Fruit fly (Drosophila melanogaster) whole organism, embryonic: ENCODE data around the gene CG15528.
A peak's percentile ranks its signal among the peaks of the same experiment; 100 is the strongest.

Source experiments
- Aef1 ChIP-seq: fragments of 200-800 bp; sonication (Bioruptor generic); IDR thresholded peaks from 3 replicates; pipeline ENCODE4 v1.3.6; 2022; ENCODE audit warnings: missing biosample characterization, missing genetic modification characterization
- B-H2 ChIP-seq: fragments of 200-800 bp; sonication (Bioruptor generic); optimal IDR thresholded peaks from 2 replicates; lab custom pipeline; 2018; ENCODE audit warnings: missing biosample characterization, mild to moderate bottlenecking, missing genetic modification characterization
- C15 ChIP-seq: fragments of 200-800 bp; sonication (Bioruptor generic); IDR thresholded peaks from 3 replicates; pipeline ENCODE4 v1.3.6; 2022; ENCODE audit warnings: missing biosample characterization, missing genetic modification characterization
- CG10209 ChIP-seq: fragments of 200-800 bp; sonication (Bioruptor generic); optimal IDR thresholded peaks from 3 replicates; lab custom pipeline; 2017; ENCODE audit warnings: missing biosample characterization, mild to moderate bottlenecking, missing genetic modification characterization, missing genetic modification reagents
- CG10366 ChIP-seq: fragments of 200-800 bp; sonication (Bioruptor generic); IDR thresholded peaks from 2 replicates; pipeline ENCODE4 v1.3.6; 2022; ENCODE audit warnings: missing biosample characterization, missing genetic modification characterization
- CG11456 ChIP-seq: fragments of 200-800 bp; sonication (Bioruptor generic); IDR thresholded peaks from 3 replicates; pipeline ENCODE4 v1.3.6; 2022; ENCODE audit warnings: missing biosample characterization, missing genetic modification characterization
- CG12104 ChIP-seq: fragments of 200-800 bp; sonication (Bioruptor generic); optimal IDR thresholded peaks from 3 replicates; lab custom pipeline; 2016; ENCODE audit warnings: missing biosample characterization, missing genetic modification characterization
- CG1647 ChIP-seq: fragments of 200-800 bp; sonication (Bioruptor generic); optimal IDR thresholded peaks from 3 replicates; lab custom pipeline; 2016; ENCODE audit warnings: missing biosample characterization, missing genetic modification characterization
- CG16813 ChIP-seq: fragments of 200-800 bp; sonication (Bioruptor generic); IDR thresholded peaks from 3 replicates; pipeline ENCODE4 v1.3.6; 2022; ENCODE audit warnings: missing biosample characterization, missing genetic modification characterization; ENCODE audit not compliant: partially characterized antibody
- CG2120 ChIP-seq: fragments of 200-800 bp; sonication (Bioruptor generic); optimal IDR thresholded peaks from 3 replicates; lab custom pipeline; 2016; ENCODE audit warnings: missing biosample characterization, missing genetic modification characterization
- CG31365 ChIP-seq: fragments of 200-800 bp; sonication (Bioruptor generic); optimal IDR thresholded peaks from 2 replicates; lab custom pipeline; 2018; ENCODE audit warnings: missing biosample characterization, mild to moderate bottlenecking, missing genetic modification characterization
- CG3407 ChIP-seq: fragments of 200-800 bp; sonication (Bioruptor generic); optimal IDR thresholded peaks from 2 replicates; lab custom pipeline; 2018; ENCODE audit warnings: missing biosample characterization, mild to moderate bottlenecking, missing genetic modification characterization
- CG43689 ChIP-seq: fragments of 200-800 bp; sonication (Bioruptor generic); IDR thresholded peaks from 2 replicates; pipeline ENCODE4 v1.3.6; 2022; ENCODE audit warnings: missing biosample characterization, missing genetic modification characterization
- CG4820 ChIP-seq: fragments of 200-800 bp; sonication (Bioruptor generic); optimal IDR thresholded peaks from 3 replicates; lab custom pipeline; 2016; ENCODE audit warnings: missing biosample characterization, missing genetic modification characterization
- CG6254 ChIP-seq: fragments of 200-800 bp; sonication (Bioruptor generic); optimal IDR thresholded peaks from 3 replicates; lab custom pipeline; 2017; ENCODE audit warnings: mild to moderate bottlenecking, missing biosample characterization, missing genetic modification reagents, missing genetic modification characterization
- CG6854 ChIP-seq: fragments of 200-800 bp; sonication (Bioruptor generic); optimal IDR thresholded peaks from 3 replicates; lab custom pipeline; 2017; ENCODE audit warnings: missing biosample characterization, mild to moderate bottlenecking, missing genetic modification characterization
- CG9932 ChIP-seq: fragments of 200-800 bp; sonication (Bioruptor generic); IDR thresholded peaks from 2 replicates; pipeline ENCODE4 v1.3.6; 2022; ENCODE audit warnings: missing biosample characterization, missing genetic modification characterization
- Camta ChIP-seq: fragments of 200-800 bp; sonication (Bioruptor generic); optimal IDR thresholded peaks from 2 replicates; lab custom pipeline; 2016; ENCODE audit warnings: missing biosample characterization, missing genetic modification characterization
- D19A ChIP-seq: fragments of 200-800 bp; optimal IDR thresholded peaks from 3 replicates; lab custom pipeline; 2019; ENCODE audit warnings: missing biosample characterization, mild to moderate bottlenecking, missing genetic modification characterization, moderate library complexity
- D19B ChIP-seq: fragments of 200-800 bp; sonication (Bioruptor generic); optimal IDR thresholded peaks from 2 replicates; lab custom pipeline; 2017; ENCODE audit warnings: missing biosample characterization, mild to moderate bottlenecking, missing genetic modification characterization
- Dip2 ChIP-seq: fragments of 200-800 bp; sonication (Bioruptor generic); IDR thresholded peaks from 2 replicates; pipeline ENCODE4 v1.3.6; 2022; ENCODE audit warnings: missing biosample characterization, missing genetic modification characterization
- Dref ChIP-seq: fragments of 200-800 bp; sonication (Bioruptor generic); IDR thresholded peaks from 2 replicates; pipeline ENCODE4 v1.3.6; 2022; ENCODE audit warnings: missing biosample characterization, missing genetic modification characterization
- H15 ChIP-seq: fragments of 200-800 bp; sonication (Bioruptor generic); IDR thresholded peaks from 3 replicates; pipeline ENCODE4 v1.3.6; 2022; ENCODE audit warnings: missing biosample characterization, missing genetic modification characterization
- HHEX ChIP-seq: fragments of 200-800 bp; sonication (Bioruptor generic); optimal IDR thresholded peaks from 3 replicates; lab custom pipeline; 2017; ENCODE audit warnings: missing biosample characterization, mild to moderate bottlenecking, missing genetic modification characterization, missing genetic modification reagents
- HLH54F ChIP-seq: fragments of 200-800 bp; sonication (Bioruptor generic); optimal IDR thresholded peaks from 3 replicates; lab custom pipeline; 2016; ENCODE audit warnings: missing biosample characterization, missing genetic modification characterization
- Hey ChIP-seq: fragments of 200-800 bp; sonication (Bioruptor generic); optimal IDR thresholded peaks from 3 replicates; lab custom pipeline; 2018; ENCODE audit warnings: missing biosample characterization, mild to moderate bottlenecking, missing genetic modification characterization
- Max ChIP-seq: fragments of 200-800 bp; sonication (Bioruptor generic); optimal IDR thresholded peaks from 2 replicates; lab custom pipeline; 2016; ENCODE audit warnings: missing biosample characterization, mild to moderate bottlenecking, missing genetic modification characterization
- Myb ChIP-seq: fragments of 200-800 bp; sonication (Bioruptor generic); optimal IDR thresholded peaks from 2 replicates; lab custom pipeline; 2016; ENCODE audit warnings: missing biosample characterization, missing genetic modification characterization
- NC2β ChIP-seq: fragments of 200-800 bp; sonication (Bioruptor generic); optimal IDR thresholded peaks from 2 replicates; lab custom pipeline; 2016; ENCODE audit warnings: missing biosample characterization, missing genetic modification characterization
- Sin3A ChIP-seq: fragments of >200 bp; optimal IDR thresholded peaks from 2 replicates; lab custom pipeline; 2018
- Sox100B ChIP-seq: fragments of 200-800 bp; sonication (Bioruptor generic); optimal IDR thresholded peaks from 3 replicates; lab custom pipeline; 2018; ENCODE audit warnings: missing biosample characterization, mild to moderate bottlenecking, missing genetic modification characterization
- Tbp ChIP-seq: fragments of >200 bp; optimal IDR thresholded peaks from 2 replicates; lab custom pipeline; 2018; ENCODE audit warnings: missing biosample characterization, missing genetic modification characterization
- Xbp1 ChIP-seq: fragments of 200-800 bp; sonication (Bioruptor generic); optimal IDR thresholded peaks from 3 replicates; lab custom pipeline; 2016; ENCODE audit warnings: missing biosample characterization, mild to moderate bottlenecking, missing genetic modification characterization
- ac ChIP-seq: fragments of 200-800 bp; sonication (Bioruptor generic); optimal IDR thresholded peaks from 3 replicates; lab custom pipeline; 2017; ENCODE audit warnings: missing biosample characterization, mild to moderate bottlenecking, missing genetic modification characterization
- bbx ChIP-seq: fragments of 200-800 bp; sonication (Bioruptor generic); IDR thresholded peaks from 2 replicates; pipeline ENCODE4 v1.3.6; 2022; ENCODE audit warnings: missing biosample characterization, missing genetic modification characterization; ENCODE audit not compliant: partially characterized antibody
- bsh ChIP-seq, 2 experiments: fragments of 200-800 bp; sonication (Bioruptor generic); optimal IDR thresholded peaks; 2 replicates each; lab custom pipeline; 2017 to 2018; ENCODE audit warnings: mild to moderate bottlenecking in 2 of 2, missing biosample characterization in 2 of 2, missing genetic modification characterization in 2 of 2, moderate library complexity in 1 of 2
- ems ChIP-seq: fragments of 200-800 bp; sonication (Bioruptor generic); optimal IDR thresholded peaks from 3 replicates; lab custom pipeline; 2016; ENCODE audit warnings: missing biosample characterization, missing genetic modification characterization
- fu2 ChIP-seq: fragments of 200-800 bp; sonication (Bioruptor generic); optimal IDR thresholded peaks from 2 replicates; lab custom pipeline; 2016; ENCODE audit warnings: missing biosample characterization, missing genetic modification characterization
- ham ChIP-seq: fragments of 200-800 bp; sonication (Bioruptor generic); IDR thresholded peaks from 2 replicates; pipeline ENCODE4 v1.3.6; 2022; ENCODE audit warnings: missing biosample characterization, missing genetic modification characterization
- her ChIP-seq: fragments of 200-800 bp; sonication (Bioruptor generic); optimal IDR thresholded peaks from 2 replicates; lab custom pipeline; 2016; ENCODE audit warnings: missing biosample characterization, missing genetic modification characterization
- lola ChIP-seq, 3 experiments: fragments of >200 bp in 2 of 3; fragments of 200-800 bp in 1 of 3; sonication (Bioruptor generic) in 1 of 3; optimal IDR thresholded peaks; 2 replicates each; lab custom pipeline; 2017 to 2019; ENCODE audit warnings: missing biosample characterization in 3 of 3, missing genetic modification characterization in 3 of 3, mild to moderate bottlenecking in 1 of 3, moderate library complexity in 1 of 3
- lov ChIP-seq, 2 experiments: fragments of 200-800 bp in 1 of 2; fragments of >200 bp in 1 of 2; sonication (Bioruptor generic) in 1 of 2; IDR thresholded peaks in 1 of 2; optimal IDR thresholded peaks in 1 of 2; 2 replicates in 1 of 2; 3 replicates in 1 of 2; pipeline versions ENCODE4 v1.3.6 to Lab custom; 2017 to 2022; ENCODE audit warnings: missing biosample characterization in 1 of 2, missing genetic modification characterization in 1 of 2
- pho ChIP-seq: fragments of 200-800 bp; sonication (Bioruptor generic); optimal IDR thresholded peaks from 2 replicates; lab custom pipeline; 2016; ENCODE audit warnings: missing biosample characterization, missing genetic modification characterization
- ro ChIP-seq: fragments of 200-800 bp; sonication (Bioruptor generic); IDR thresholded peaks from 2 replicates; pipeline ENCODE4 v1.3.6; 2022; ENCODE audit warnings: missing biosample characterization, missing genetic modification characterization
- sd ChIP-seq: fragments of 200-800 bp; sonication (Bioruptor generic); optimal IDR thresholded peaks from 3 replicates; lab custom pipeline; 2018; ENCODE audit warnings: missing biosample characterization, mild to moderate bottlenecking, missing genetic modification characterization, moderate library complexity
- slbo ChIP-seq: fragments of 200-800 bp; sonication (Bioruptor generic); IDR thresholded peaks from 2 replicates; pipeline ENCODE4 v1.3.6; 2022; ENCODE audit warnings: missing biosample characterization, missing genetic modification characterization
- sob ChIP-seq: fragments of 200-800 bp; sonication (Bioruptor generic); IDR thresholded peaks from 2 replicates; pipeline ENCODE4 v1.3.6; 2022; ENCODE audit warnings: missing biosample characterization, missing genetic modification characterization
- tup ChIP-seq: fragments of 200-800 bp; sonication (Bioruptor generic); optimal IDR thresholded peaks from 2 replicates; lab custom pipeline; 2016; ENCODE audit warnings: missing biosample characterization, mild to moderate bottlenecking, missing genetic modification characterization, moderate library complexity
- tx ChIP-seq: fragments of 200-800 bp; sonication (Bioruptor generic); optimal IDR thresholded peaks from 2 replicates; lab custom pipeline; 2016; ENCODE audit warnings: missing biosample characterization, missing genetic modification characterization
- vnd ChIP-seq: fragments of 200-800 bp; sonication (Bioruptor generic); IDR thresholded peaks from 3 replicates; pipeline ENCODE4 v1.3.6; 2022; ENCODE audit warnings: missing biosample characterization, missing genetic modification characterization; ENCODE audit not compliant: partially characterized antibody
- zen2 ChIP-seq: fragments of 200-800 bp; sonication (Bioruptor generic); IDR thresholded peaks from 3 replicates; pipeline ENCODE4 v1.3.6; 2022; ENCODE audit warnings: missing biosample characterization, missing genetic modification characterization; ENCODE audit not compliant: partially characterized antibody

Gene CG15528

dm6 chr3R:30022452-30023028 lies 29.4 kb downstream of the CG15528 start, which contains the start of the genes RpS28a and Axn:
RpS28a (minus strand) TSS chr3R:30022648.
Axn (plus strand) TSS chr3R:30022842.
- TF ChIP-seq HLH54F (GFP tag; lab: Kevin White, UChicago) (no peak), B-H2 (peak; percentile 49), her (GFP tag; lab: Kevin White, UChicago) (no peak), zen2 (GFP tag; lab: Robert Waterston, UW) (no peak; the same call in 2 of the 3 replicates), C15 (GFP tag; lab: Robert Waterston, UW) (no peak), CG12104 (GFP tag; lab: Kevin White, UChicago) (no peak), slbo (GFP tag; lab: Robert Waterston, UW) (peak; percentile 52), CG2120 (GFP tag; lab: Kevin White, UChicago) (no peak), Dref (GFP tag; lab: Robert Waterston, UW) (peak; percentile 98), lov (optimal IDR thresholded peaks at IDR 0.05; lab: Kevin White, UChicago) (no peak), lov (GFP tag; IDR thresholded peaks at IDR 0.05; lab: Robert Waterston, UW) (no peak), Dip2 (GFP tag; lab: Robert Waterston, UW) (no peak), Sin3A (peak; percentile 80), CG3407 (no peak), ro (GFP tag; lab: Robert Waterston, UW) (no peak), CG6854 (GFP tag; lab: Kevin White, UChicago) (no peak), Tbp (GFP tag; lab: Kevin White, UChicago) (no peak), CG16813 (GFP tag; lab: Robert Waterston, UW) (no peak; the same call in 2 of the 3 replicates), Xbp1 (peak; percentile 43), D19B (GFP tag; lab: Kevin White, UChicago) (no peak), ems (GFP tag; lab: Kevin White, UChicago) (no peak), CG10366 (GFP tag; lab: Robert Waterston, UW) (no peak), H15 (GFP tag; lab: Robert Waterston, UW) (no peak), Myb (GFP tag; lab: Kevin White, UChicago) (peak; percentile 57), fu2 (GFP tag; lab: Kevin White, UChicago) (no peak), Aef1 (GFP tag; lab: Robert Waterston, UW) (peak; percentile 16; the same call in 1 of the 3 replicates), bsh (GFP tag; optimal IDR thresholded peaks at IDR 0.05; lab: Kevin White, UChicago) (no peak), Hey (tag; lab: Kevin White, UChicago) (no peak), CG6254 (GFP tag; lab: Kevin White, UChicago) (peak; percentile 86), D19A (no peak), ham (no peak), HHEX (GFP tag; lab: Kevin White, UChicago) (no peak), ac (GFP tag; lab: Kevin White, UChicago) (no peak), CG1647 (no peak), pho (GFP tag; lab: Kevin White, UChicago) (no peak), CG43689 (GFP tag; lab: Robert Waterston, UW) (no peak), Camta (GFP tag; lab: Kevin White, UChicago) (no peak), Max (GFP tag; lab: Kevin White, UChicago) (no peak), CG9932 (GFP tag; lab: Robert Waterston, UW) (peak; percentile 65), lola (GFP tag; optimal IDR thresholded peaks at IDR 0.05; lab: Kevin White, UChicago) (no peak), sob (GFP tag; lab: Robert Waterston, UW) (no peak; the same call in 1 of the 2 replicates), CG11456 (GFP tag; lab: Robert Waterston, UW) (peak; percentile 73; the same call in 2 of the 3 replicates), sd (tag; lab: Kevin White, UChicago) (no peak), CG31365 (tag; lab: Kevin White, UChicago) (no peak), tup (GFP tag; lab: Kevin White, UChicago) (no peak), bbx (GFP tag; lab: Robert Waterston, UW) (peak; percentile 66), CG10209 (GFP tag; lab: Kevin White, UChicago) (no peak), tx (no peak), vnd (GFP tag; lab: Robert Waterston, UW) (no peak; the same call in 2 of the 3 replicates), Sox100B (GFP tag; lab: Kevin White, UChicago) (no peak), CG4820 (GFP tag; lab: Kevin White, UChicago) (no peak), NC2β (GFP tag; lab: Kevin White, UChicago) (no peak)
